Worm (Caenorhabditis elegans) whole organism, young adult: Measurements from ENCODE around the gene hmgr-1.

Source experiments
- F23B12.7 ChIP-seq: sonication (generic microtip); optimal IDR thresholded peaks from 2 replicates; lab custom pipeline; 2017; ENCODE audit warnings: missing genetic modification characterization, mild to moderate bottlenecking, missing compliant biosample characterization, antibody characterized with exemption, moderate library complexity; ENCODE audit not compliant: insufficient read depth
- Y53G8AR.9 ChIP-seq: fragments of 200-800 bp; sonication (Bioruptor generic); conservative IDR thresholded peaks from 2 replicates; pipeline ENCODE4 v1.3.6; 2022; ENCODE audit warnings: missing genetic modification reagents, missing genetic modification characterization, missing compliant biosample characterization
- Y79H2A.3 ChIP-seq: fragments of 200-800 bp; sonication (Bioruptor generic); conservative IDR thresholded peaks from 2 replicates; pipeline ENCODE4 v1.3.6; 2022; ENCODE audit warnings: missing genetic modification reagents, missing genetic modification characterization, missing compliant biosample characterization
- Y95B8A.8 ChIP-seq: fragments of 200-800 bp; sonication (Bioruptor generic); IDR thresholded peaks from 2 replicates; pipeline ENCODE4 v1.3.6; 2022; ENCODE audit warnings: missing genetic modification reagents, missing genetic modification characterization, missing compliant biosample characterization
- ceh-91 ChIP-seq: fragments of 200-800 bp; sonication (Bioruptor generic); IDR thresholded peaks from 2 replicates; pipeline ENCODE4 v1.3.6; 2022; ENCODE audit warnings: missing genetic modification reagents, missing genetic modification characterization, missing compliant biosample characterization
- lin-26 ChIP-seq: fragments of 200-800 bp; sonication (Bioruptor generic); IDR thresholded peaks from 2 replicates; pipeline ENCODE4 v1.3.6; 2022; ENCODE audit warnings: missing genetic modification reagents, missing genetic modification characterization, missing compliant biosample characterization
- lsl-1 ChIP-seq: fragments of 200-800 bp; sonication (Bioruptor generic); optimal IDR thresholded peaks from 2 replicates; lab custom pipeline; 2018; ENCODE audit warnings: mild to moderate bottlenecking, missing genetic modification characterization, moderate library complexity, missing compliant biosample characterization
- nhr-80 ChIP-seq: sonication (generic microtip); optimal IDR thresholded peaks from 2 replicates; lab custom pipeline; 2016; ENCODE audit warnings: missing genetic modification characterization, missing compliant biosample characterization
- ztf-18 ChIP-seq: sonication (generic microtip); optimal IDR thresholded peaks from 2 replicates; lab custom pipeline; 2016; ENCODE audit warnings: missing genotype, mild to moderate bottlenecking, missing genetic modification characterization, missing compliant biosample characterization
- ztf-25 ChIP-seq: fragments of 200-800 bp; sonication (Bioruptor generic); IDR thresholded peaks from 2 replicates; pipeline ENCODE4 v1.3.6; 2022; ENCODE audit warnings: missing genetic modification reagents, missing genetic modification characterization, missing compliant biosample characterization

DNA sequence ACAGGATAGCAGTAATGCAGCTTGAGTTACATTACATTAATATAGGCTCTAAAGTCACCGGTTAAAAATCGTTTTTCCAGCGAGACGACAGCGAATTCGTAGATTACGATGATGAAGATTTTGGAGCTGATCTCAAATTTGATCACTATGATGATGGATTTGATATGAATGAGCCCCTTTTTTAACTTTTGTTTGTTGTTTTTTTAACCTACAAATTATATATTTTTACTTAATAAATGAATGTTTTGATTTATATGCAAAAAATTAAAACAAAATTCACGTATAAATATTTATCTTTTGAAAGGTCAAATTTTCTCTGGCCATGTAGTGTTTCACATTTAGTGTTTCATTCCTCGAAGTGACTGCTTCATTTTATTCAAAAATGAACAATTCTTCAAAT lies 15.9 kb upstream of the hmgr-1 start, which contains the start of gene F08F8.6:
- TF ChIP-seq Y79H2A.3 (no peak), ceh-91 (no peak), Y53G8AR.9 (GFP tag; lab: Robert Waterston, UW) (no peak), F23B12.7 (no peak), lin-26 (GFP tag; lab: Robert Waterston, UW) (no peak), Y95B8A.8 (no peak), lsl-1 (GFP tag; lab: Kevin White, UChicago) (no peak), nhr-80 (tag; lab: Kevin White, UChicago) (no peak), ztf-25 (no peak), ztf-18 (tag; lab: Kevin White, UChicago) (no peak)
